Worm (Caenorhabditis elegans) whole organism, young adult: ENCODE data around the gene nucb-1.

Experiments
- B0019.2 ChIP-seq: fragments of 200-800 bp; sonication (Bioruptor generic); conservative IDR thresholded peaks from 2 replicates; pipeline ENCODE4 v1.3.6; 2022; ENCODE audit warnings: missing genetic modification reagents, missing genetic modification characterization, missing compliant biosample characterization
- F33H1.4 ChIP-seq: fragments of 200-800 bp; sonication (Bioruptor generic); IDR thresholded peaks from 2 replicates; pipeline ENCODE4 v1.3.6; 2022; ENCODE audit warnings: missing genetic modification reagents, missing genetic modification characterization, missing compliant biosample characterization
- F57C9.4 ChIP-seq: sonication (generic microtip); optimal IDR thresholded peaks from 2 replicates; lab custom pipeline; 2017; ENCODE audit warnings: mild to moderate bottlenecking, missing genetic modification characterization, missing compliant biosample characterization
- ama-1 ChIP-seq, 3 experiments: fragments of 150-350 bp in 1 of 3; sonication (generic microtip) in 2 of 3; optimal IDR thresholded peaks; 2 replicates each; lab custom pipeline; 2014 to 2018; ENCODE audit warnings: missing biosample characterization in 2 of 3, missing genetic modification characterization in 2 of 3, missing genetic modification reagents in 2 of 3
- atf-7 ChIP-seq: sonication (generic microtip); optimal IDR thresholded peaks from 2 replicates; lab custom pipeline; 2017; ENCODE audit warnings: mild to moderate bottlenecking, missing genetic modification characterization, missing compliant biosample characterization
- dpl-1 ChIP-seq: fragments of 150-350 bp; optimal IDR thresholded peaks from 2 replicates; lab custom pipeline; 2014; ENCODE audit warnings: missing biosample characterization, missing genetic modification reagents, missing genetic modification characterization
- hmg-1.2 ChIP-seq: fragments of 200-800 bp; sonication (Bioruptor generic); IDR thresholded peaks from 2 replicates; pipeline ENCODE4 v1.3.6; 2022; ENCODE audit warnings: missing genetic modification reagents, missing genetic modification characterization, missing compliant biosample characterization
- mes-4 ChIP-seq: sonication (generic microtip); optimal IDR thresholded peaks from 2 replicates; lab custom pipeline; 2016; ENCODE audit warnings: missing genotype, missing genetic modification characterization, missing compliant biosample characterization
- mxl-1 ChIP-seq: sonication (generic microtip); optimal IDR thresholded peaks from 2 replicates; lab custom pipeline; 2016; ENCODE audit warnings: missing genetic modification characterization, missing compliant biosample characterization
- pha-4 ChIP-seq: fragments of 150-350 bp; sonication (generic microtip); optimal IDR thresholded peaks from 2 replicates; lab custom pipeline; 2014; ENCODE audit warnings: missing biosample characterization, missing genetic modification reagents, missing genetic modification characterization
- unc-62 ChIP-seq: fragments of 150-350 bp; optimal IDR thresholded peaks from 2 replicates; lab custom pipeline; 2014; ENCODE audit warnings: missing biosample characterization, missing genetic modification reagents, missing genetic modification characterization
- ztf-28 ChIP-seq: fragments of 200-800 bp; sonication (Bioruptor generic); IDR thresholded peaks from 2 replicates; pipeline ENCODE4 v1.3.6; 2022; ENCODE audit warnings: missing genetic modification reagents, missing genetic modification characterization, missing compliant biosample characterization

ce11 chrX:10215429-10215828 is 17.9 kb downstream of the nucb-1 start, which contains the start of gene F44A6.4:
- TF ChIP-seq dpl-1 (GFP tag; lab: Kevin White, UChicago), result no peak
- TF ChIP-seq atf-7 (tag; lab: Kevin White, UChicago), result no peak
- TF ChIP-seq mxl-1 (tag; lab: Kevin White, UChicago), result no peak
- no peak for TF ChIP-seq mes-4 (tag; lab: Kevin White, UChicago)
- no peak for TF ChIP-seq ama-1 (optimal IDR thresholded peaks at IDR 0.05; lab: Kevin White, UChicago)
- no peak for TF ChIP-seq ama-1 (GFP tag; optimal IDR thresholded peaks at IDR 0.05; lab: Kevin White, UChicago)
- TF ChIP-seq ztf-28 (GFP tag; lab: Robert Waterston, UW), result no peak
- no peak for TF ChIP-seq pha-4
- TF ChIP-seq B0019.2 (GFP tag; lab: Robert Waterston, UW), result no peak
- no peak for TF ChIP-seq F57C9.4 (tag; lab: Kevin White, UChicago)
- no peak for TF ChIP-seq hmg-1.2
- no peak for TF ChIP-seq unc-62 (GFP tag; lab: Kevin White, UChicago)
- no peak for TF ChIP-seq F33H1.4 (GFP tag; lab: Robert Waterston, UW)
